Worm (Caenorhabditis elegans): Measurements from ENCODE around the gene C29G2.6.
"Not testable (repeated sequence)": the region's sequence is repeated elsewhere in the genome, so short reads cannot be mapped to it uniquely, and the experiment has no call there.

DNA sequence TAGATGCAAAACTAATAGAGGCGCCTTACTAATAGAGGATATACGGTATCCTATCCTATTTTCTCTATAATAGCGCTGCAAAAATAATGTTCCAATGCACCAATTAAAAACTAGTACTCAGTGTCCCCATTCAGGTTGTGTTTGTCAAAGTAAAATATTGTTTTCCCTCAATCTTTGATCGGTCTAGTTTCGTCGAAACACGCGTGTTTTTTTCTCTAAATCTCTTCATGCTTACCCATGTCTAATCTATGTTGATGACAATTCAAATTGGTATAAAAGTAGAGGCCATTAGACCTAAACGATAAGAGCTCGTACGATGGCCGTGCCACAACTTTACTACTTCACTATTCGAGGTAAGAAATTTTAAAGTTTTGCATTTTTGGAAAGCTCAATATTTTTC, 24.3 kb downstream of the C29G2.6 start, which contains the start of gene gst-10:
- TF ChIP-seq dao-5, W03F9.2 (tag; optimal IDR thresholded peaks at IDR 0.05): not testable (repeated sequence)

All from whole organism, L4/young adult.